Fruit fly (Drosophila melanogaster) whole organism, embryonic: Measurements from ENCODE around the gene SPH93.

Source experiments
- CG17385 ChIP-seq: fragments of 200-800 bp; sonication (Bioruptor generic); optimal IDR thresholded peaks from 3 replicates; lab custom pipeline; 2018; ENCODE audit warnings: missing biosample characterization, mild to moderate bottlenecking, missing genetic modification characterization
- CG3281 ChIP-seq: fragments of 200-800 bp; sonication (Bioruptor generic); optimal IDR thresholded peaks from 3 replicates; lab custom pipeline; 2017; ENCODE audit warnings: missing biosample characterization, mild to moderate bottlenecking, missing genetic modification characterization
- HHEX ChIP-seq: fragments of 200-800 bp; sonication (Bioruptor generic); optimal IDR thresholded peaks from 3 replicates; lab custom pipeline; 2017; ENCODE audit warnings: missing biosample characterization, mild to moderate bottlenecking, missing genetic modification characterization, missing genetic modification reagents
- Hr39 ChIP-seq: fragments of >200 bp; optimal IDR thresholded peaks from 2 replicates; lab custom pipeline; 2017

DNA sequence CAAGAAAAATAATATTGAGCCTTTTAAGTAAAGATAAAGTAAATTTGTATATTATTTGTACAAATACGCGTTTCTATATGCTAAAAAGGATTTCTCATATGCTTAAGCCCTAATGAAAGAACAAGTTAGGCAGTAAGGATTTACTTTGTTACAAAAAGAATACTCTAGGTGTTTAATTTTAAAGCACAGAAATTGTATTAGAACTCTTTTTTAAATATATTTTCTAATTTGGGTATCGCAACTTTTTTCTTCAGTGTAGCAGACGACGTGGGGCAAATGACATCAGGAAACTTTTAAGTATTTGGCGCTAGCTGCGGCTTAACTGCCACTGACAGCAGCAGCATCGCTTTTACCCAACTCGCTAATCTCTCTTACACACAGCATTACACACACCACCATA, 33.6 kb downstream of the SPH93 start:
- TF ChIP-seq Hr39 (lab: Kevin White, UChicago) (no peak), HHEX (GFP tag; lab: Kevin White, UChicago) (no peak), CG17385 (GFP tag; lab: Kevin White, UChicago) (no peak), CG3281 (no peak)
